Worm (Caenorhabditis elegans) whole organism, L3 larva: ENCODE results near the gene ccch-1.
A peak's percentile ranks its signal among the peaks of the same experiment; 100 is the strongest.

Experiments used
- R02D3.7 ChIP-seq: fragments of 150-350 bp; optimal IDR thresholded peaks from 2 replicates; lab custom pipeline; 2014; ENCODE audit warnings: missing biosample characterization, missing genetic modification characterization
- ZK546.5 ChIP-seq: sonication (generic microtip); optimal IDR thresholded peaks from 2 replicates; lab custom pipeline; 2017; ENCODE audit warnings: missing biosample characterization, missing genetic modification characterization
- ama-1 ChIP-seq: fragments of 150-350 bp; optimal IDR thresholded peaks from 2 replicates; lab custom pipeline; 2018
- ceh-16 ChIP-seq: sonication (generic microtip); optimal IDR thresholded peaks from 2 replicates; lab custom pipeline; 2017; ENCODE audit warnings: missing biosample characterization, missing genetic modification characterization
- ceh-28 ChIP-seq: fragments of 150-350 bp; optimal IDR thresholded peaks from 2 replicates; lab custom pipeline; 2014; ENCODE audit warnings: missing biosample characterization, missing genetic modification reagents, missing genetic modification characterization
- ceh-82 ChIP-seq: fragments of 150-350 bp; optimal IDR thresholded peaks from 2 replicates; lab custom pipeline; 2014; ENCODE audit warnings: missing biosample characterization, missing genetic modification characterization
- daf-12 ChIP-seq: fragments of 150-350 bp; optimal IDR thresholded peaks from 2 replicates; lab custom pipeline; 2014; ENCODE audit warnings: missing biosample characterization, missing genetic modification reagents, missing genetic modification characterization
- egl-27 ChIP-seq: sonication (generic microtip); optimal IDR thresholded peaks from 4 replicates; lab custom pipeline; 2017; ENCODE audit warnings: missing biosample characterization, missing genetic modification reagents, missing genetic modification characterization
- egl-5 ChIP-seq: fragments of 150-350 bp; optimal IDR thresholded peaks from 2 replicates; lab custom pipeline; 2017; ENCODE audit warnings: missing biosample characterization, missing genetic modification reagents, missing genetic modification characterization, inconsistent platforms
- elt-2 ChIP-seq: sonication (generic microtip); optimal IDR thresholded peaks from 2 replicates; lab custom pipeline; 2016; ENCODE audit warnings: missing genetic modification reagents, mild to moderate bottlenecking, missing genetic modification characterization, missing compliant biosample characterization
- elt-3 ChIP-seq, 3 experiments: fragments of 150-350 bp in 1 of 3; sonication (generic microtip) in 2 of 3; optimal IDR thresholded peaks; 2 replicates in 2 of 3; 4 replicates in 1 of 3; lab custom pipeline; 2014 to 2017; ENCODE audit warnings: missing biosample characterization in 3 of 3, missing genetic modification characterization in 3 of 3
- fkh-10 ChIP-seq: sonication (generic microtip); optimal IDR thresholded peaks from 2 replicates; lab custom pipeline; 2017; ENCODE audit warnings: missing biosample characterization, missing genetic modification reagents, missing genetic modification characterization
- fkh-2 ChIP-seq: fragments of 150-350 bp; optimal IDR thresholded peaks from 2 replicates; lab custom pipeline; 2014; ENCODE audit warnings: missing biosample characterization, missing genetic modification reagents, missing genetic modification characterization
- fos-1 ChIP-seq: fragments of 150-350 bp; optimal IDR thresholded peaks from 2 replicates; lab custom pipeline; 2014; ENCODE audit warnings: missing biosample characterization, missing genetic modification characterization
- hmg-11 ChIP-seq: sonication (generic microtip); optimal IDR thresholded peaks from 2 replicates; lab custom pipeline; 2016; ENCODE audit warnings: missing genetic modification characterization, missing compliant biosample characterization
- jun-1 ChIP-seq: fragments of 150-350 bp; optimal IDR thresholded peaks from 2 replicates; lab custom pipeline; 2014; ENCODE audit warnings: missing biosample characterization, missing genetic modification reagents, missing genetic modification characterization
- lin-39 ChIP-seq: fragments of 150-350 bp; optimal IDR thresholded peaks from 2 replicates; lab custom pipeline; 2018; ENCODE audit warnings: missing biosample characterization, missing genetic modification reagents, missing genetic modification characterization
- lsy-12 ChIP-seq: sonication (generic microtip); optimal IDR thresholded peaks from 2 replicates; lab custom pipeline; 2016; ENCODE audit warnings: mild to moderate bottlenecking, missing genetic modification characterization, missing compliant biosample characterization
- mdl-1 ChIP-seq: fragments of 150-350 bp; optimal IDR thresholded peaks from 2 replicates; lab custom pipeline; 2014; ENCODE audit warnings: missing biosample characterization, missing genetic modification characterization
- nfya-1 ChIP-seq: sonication (generic microtip); optimal IDR thresholded peaks from 2 replicates; lab custom pipeline; 2017; ENCODE audit warnings: missing genetic modification characterization, mild to moderate bottlenecking, missing compliant biosample characterization, antibody characterized with exemption, moderate library complexity; ENCODE audit not compliant: insufficient read depth
- nhr-11 ChIP-seq: fragments of 150-350 bp; optimal IDR thresholded peaks from 2 replicates; lab custom pipeline; 2014; ENCODE audit warnings: missing biosample characterization, missing genetic modification characterization
- nhr-23 ChIP-seq: fragments of 150-350 bp; optimal IDR thresholded peaks from 2 replicates; lab custom pipeline; 2014; ENCODE audit warnings: missing biosample characterization, missing genetic modification reagents, missing genetic modification characterization
- nhr-237 ChIP-seq: fragments of 150-350 bp; optimal IDR thresholded peaks from 2 replicates; lab custom pipeline; 2014; ENCODE audit warnings: missing biosample characterization, missing genetic modification characterization
- nhr-25 ChIP-seq: sonication (generic microtip); optimal IDR thresholded peaks from 2 replicates; lab custom pipeline; 2017; ENCODE audit warnings: missing biosample characterization, missing genetic modification characterization
- nhr-28 ChIP-seq: fragments of 150-350 bp; optimal IDR thresholded peaks from 2 replicates; lab custom pipeline; 2014; ENCODE audit warnings: missing biosample characterization, missing genetic modification characterization
- nhr-43 ChIP-seq: sonication (generic microtip); optimal IDR thresholded peaks from 2 replicates; lab custom pipeline; 2016; ENCODE audit warnings: mild to moderate bottlenecking, missing genetic modification characterization, missing compliant biosample characterization; ENCODE audit not compliant: poor library complexity, severe bottlenecking
- nhr-76 ChIP-seq: fragments of 150-350 bp; sonication (generic microtip); optimal IDR thresholded peaks from 5 replicates; lab custom pipeline; 2014; ENCODE audit warnings: missing biosample characterization, missing genetic modification characterization
- nhr-77 ChIP-seq: fragments of 150-350 bp; optimal IDR thresholded peaks from 2 replicates; lab custom pipeline; 2014; ENCODE audit warnings: missing biosample characterization, missing genetic modification characterization
- pha-4 ChIP-seq: fragments of 150-350 bp; optimal IDR thresholded peaks from 2 replicates; lab custom pipeline; 2014; ENCODE audit warnings: missing biosample characterization, missing genetic modification reagents, missing genetic modification characterization
- pqm-1 ChIP-seq: fragments of 150-350 bp; optimal IDR thresholded peaks from 2 replicates; lab custom pipeline; 2017; ENCODE audit warnings: missing biosample characterization, missing genetic modification characterization, inconsistent platforms
- sea-2 ChIP-seq: fragments of 150-350 bp; sonication (generic microtip); optimal IDR thresholded peaks from 4 replicates; lab custom pipeline; 2014; ENCODE audit warnings: missing biosample characterization, missing genetic modification reagents, missing genetic modification characterization
- skn-1 ChIP-seq: fragments of 150-350 bp; optimal IDR thresholded peaks from 2 replicates; lab custom pipeline; 2014; ENCODE audit warnings: missing biosample characterization, missing genetic modification characterization
- tbx-2 ChIP-seq: sonication (generic microtip); optimal IDR thresholded peaks from 2 replicates; lab custom pipeline; 2016; ENCODE audit warnings: mild to moderate bottlenecking, missing genetic modification characterization, missing compliant biosample characterization
- unc-39 ChIP-seq: sonication (generic microtip); optimal IDR thresholded peaks from 4 replicates; lab custom pipeline; 2017; ENCODE audit warnings: missing biosample characterization, missing genetic modification characterization
- zag-1 ChIP-seq: fragments of 150-350 bp; optimal IDR thresholded peaks from 2 replicates; lab custom pipeline; 2014; ENCODE audit warnings: missing biosample characterization, missing genetic modification characterization
- ztf-11 ChIP-seq: fragments of 150-350 bp; optimal IDR thresholded peaks from 2 replicates; lab custom pipeline; 2014; ENCODE audit warnings: missing biosample characterization, missing genetic modification characterization
- ztf-4 ChIP-seq: fragments of 150-350 bp; optimal IDR thresholded peaks from 2 replicates; lab custom pipeline; 2014; ENCODE audit warnings: missing biosample characterization, missing genetic modification characterization

The ccch-1 gene

ce11 chrV:11552379-11552778 lies 24.7 kb downstream of the ccch-1 start, which contains the start of gene srx-85:
Gene srx-85 (plus strand): TSS chrV:11552679.
- TF ChIP-seq elt-2 (tag; lab: Kevin White, UChicago) = no peak
- no peak for TF ChIP-seq unc-39 (tag; lab: Kevin White, UChicago)
- TF ChIP-seq ztf-11 (tag; lab: Kevin White, UChicago) = no peak
- no peak for TF ChIP-seq fkh-2 (tag; lab: Kevin White, UChicago)
- no peak for TF ChIP-seq fkh-10 (GFP tag; lab: Kevin White, UChicago)
- TF ChIP-seq hmg-11 (tag; lab: Kevin White, UChicago) = no peak
- TF ChIP-seq elt-3 (tag; optimal IDR thresholded peaks at IDR 0.05; lab: Kevin White, UChicago) = no peak
- no peak for TF ChIP-seq nfya-1 (tag; lab: Kevin White, UChicago)
- no peak for TF ChIP-seq tbx-2
- no peak for TF ChIP-seq sea-2 (GFP tag; lab: Kevin White, UChicago)
- no peak for TF ChIP-seq jun-1 (tag; lab: Kevin White, UChicago)
- TF ChIP-seq nhr-76 (tag; lab: Kevin White, UChicago) = no peak

DNA sequence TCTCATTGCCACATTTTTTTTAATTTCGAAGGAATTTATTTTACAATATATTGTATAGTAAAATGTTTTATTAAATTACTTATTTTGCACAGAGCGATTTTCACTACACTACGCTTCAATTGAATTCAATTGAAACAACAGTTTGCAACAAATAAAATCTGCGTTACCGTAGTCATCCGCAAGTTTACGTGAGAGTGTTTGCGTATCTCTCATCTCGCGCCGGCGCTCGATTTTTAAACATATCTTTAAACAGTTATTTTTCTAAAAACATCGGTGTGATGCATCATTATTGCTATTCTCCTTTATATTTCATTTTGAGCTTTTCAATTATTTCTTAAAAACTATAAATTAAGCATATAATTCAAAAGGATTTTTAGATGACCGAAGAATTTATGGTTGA lies 26.6 kb downstream of the ccch-1 start, which contains the start of gene duo-1:
duo-1 (plus strand) TSS at position 371 of the 400 bp plus-strand sequence.
- TF ChIP-seq unc-39 (tag; lab: Kevin White, UChicago) = no peak
- TF ChIP-seq, all 47 proteins: peak for 0

DNA sequence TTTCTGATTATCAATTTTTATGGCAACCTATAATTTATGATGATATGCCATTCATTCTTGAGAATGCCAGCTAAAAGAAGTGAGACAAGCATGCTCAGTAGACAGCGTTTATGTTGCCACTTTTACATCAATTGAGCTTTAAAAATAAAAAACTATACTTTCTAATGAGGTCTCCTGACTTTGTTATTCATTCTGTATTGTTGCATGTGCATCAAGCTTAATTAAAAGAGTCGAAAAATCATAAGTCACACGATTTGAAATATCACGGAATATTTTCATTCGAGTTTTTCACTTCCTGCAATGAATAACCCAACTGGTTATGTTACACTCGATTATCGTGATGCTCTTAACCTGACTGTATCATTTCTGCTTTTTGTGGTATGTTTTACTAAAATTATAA lies 35.0 kb downstream of the ccch-1 start, which contains the start of gene srx-86:
srx-86 (plus strand) TSS at position 301 of the 400 bp plus-strand sequence.
- TF ChIP-seq ceh-28 (tag; lab: Kevin White, UChicago) = no peak
- no peak for TF ChIP-seq egl-5 (tag; lab: Kevin White, UChicago)
- no peak for TF ChIP-seq tbx-2
- no peak for TF ChIP-seq nhr-76 (tag; lab: Kevin White, UChicago)
- TF ChIP-seq daf-12 (tag; lab: Kevin White, UChicago) = no peak
- TF ChIP-seq nfya-1 (tag; lab: Kevin White, UChicago) = no peak
- no peak for TF ChIP-seq nhr-237 (tag; lab: Kevin White, UChicago)
- no peak for TF ChIP-seq nhr-25 (tag; lab: Kevin White, UChicago)
- TF ChIP-seq lin-39 = no peak
- no peak for TF ChIP-seq nhr-43
- no peak for TF ChIP-seq hmg-11 (tag; lab: Kevin White, UChicago)
- no peak for TF ChIP-seq nhr-77 (tag; lab: Kevin White, UChicago)
- no peak for TF ChIP-seq zag-1 (tag; lab: Kevin White, UChicago)

DNA sequence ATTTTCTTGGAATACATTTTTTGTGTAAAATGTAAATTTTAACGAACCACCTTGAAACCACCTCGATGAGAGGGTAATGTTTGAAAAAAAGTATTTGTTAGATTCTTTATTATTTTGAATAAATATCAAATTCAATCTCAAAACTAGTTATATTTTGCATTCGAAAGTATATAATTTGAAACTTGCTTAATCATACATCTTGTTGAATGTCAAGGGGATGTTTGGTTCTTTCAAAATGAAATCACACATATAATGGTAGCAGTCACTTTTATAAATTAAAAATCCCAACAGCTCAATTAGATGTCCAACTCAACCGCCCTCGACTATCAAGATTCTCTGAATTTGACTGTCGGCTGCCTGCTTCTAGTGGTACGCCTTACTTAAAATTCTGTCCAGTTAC lies 36.9 kb downstream of the ccch-1 start, which contains the start of gene srx-87:
srx-87 (plus strand) TSS at position 301 of the 400 bp plus-strand sequence.
- TF ChIP-seq ceh-28 (tag; lab: Kevin White, UChicago) (no peak), jun-1 (tag; lab: Kevin White, UChicago) (no peak)

- TF ChIP-seq ceh-16 (tag; lab: Kevin White, UChicago) (no peak), tbx-2 (no peak), pqm-1 (tag; lab: Kevin White, UChicago) (peak; percentile 11), elt-2 (tag; lab: Kevin White, UChicago) (peak; percentile 19)
Measured at ce11 chrV:11570169-11570651, 42.6 kb downstream of the ccch-1 start, which contains the start of the genes nhr-101 and pms-2. Gene nhr-101 (plus strand): TSS chrV:11570476. Gene pms-2 (minus strand): TSS chrV:11570601.

ce11 chrV:11572803-11573490 lies 45.3 kb downstream of the ccch-1 start, which contains the start of the genes H12C20.7 and nhr-68:
Gene H12C20.7 (minus strand): TSS chrV:11572990.
Gene nhr-68 (plus strand): TSS chrV:11573440.
- TF ChIP-seq mdl-1 (tag; lab: Kevin White, UChicago) (peak; percentile 76), ama-1 (lab: Kevin White, UChicago) (no peak), ZK546.5 (no peak), ceh-82 (no peak), pqm-1 (tag; lab: Kevin White, UChicago) (peak; percentile 99), nhr-43 (peak; percentile 99), ceh-28 (tag; lab: Kevin White, UChicago) (peak; percentile 52), nhr-23 (tag; lab: Kevin White, UChicago) (peak; percentile 93), egl-27 (tag; lab: Kevin White, UChicago) (peak; percentile 72), elt-3 (tag; optimal IDR thresholded peaks at IDR 0.05; lab: Kevin White, UChicago) (peak in 2 of 3 experiments; percentile 75 to 77), sea-2 (GFP tag; lab: Kevin White, UChicago) (no peak), skn-1 (tag; lab: Kevin White, UChicago) (peak; percentile 77), elt-2 (tag; lab: Kevin White, UChicago) (peak; percentile 99), fos-1 (tag; lab: Kevin White, UChicago) (peak; percentile 60), lsy-12 (peak; percentile 95), nfya-1 (tag; lab: Kevin White, UChicago) (peak; percentile 65), nhr-77 (tag; lab: Kevin White, UChicago) (peak; percentile 31), R02D3.7 (tag; lab: Kevin White, UChicago) (peak; percentile 50), nhr-25 (tag; lab: Kevin White, UChicago) (peak; percentile 94), egl-5 (tag; lab: Kevin White, UChicago) (no peak), jun-1 (tag; lab: Kevin White, UChicago) (peak; percentile 91), tbx-2 (peak; percentile 87), ztf-4 (tag; lab: Kevin White, UChicago) (peak; percentile 52), pha-4 (tag; lab: Kevin White, UChicago) (peak; percentile 95), fkh-10 (GFP tag; lab: Kevin White, UChicago) (no peak), nhr-28 (tag; lab: Kevin White, UChicago) (peak; percentile 48), nhr-11 (no peak)
